Worm (Caenorhabditis elegans) whole organism, midembryonic: ENCODE data around the gene alh-11.

Experiments used
- T22C8.4 ChIP-seq: fragments of 200-800 bp; sonication (Bioruptor generic); IDR thresholded peaks from 2 replicates; pipeline ENCODE4 v1.3.6; 2022; ENCODE audit warnings: missing genetic modification characterization, missing compliant biosample characterization
- cog-1 ChIP-seq: sonication (generic microtip); optimal IDR thresholded peaks from 2 replicates; lab custom pipeline; 2016; ENCODE audit warnings: missing genetic modification characterization, missing compliant biosample characterization
- flt-1 ChIP-seq: fragments of 200-800 bp; sonication (Bioruptor generic); IDR thresholded peaks from 2 replicates; pipeline ENCODE4 v1.3.6; 2022; ENCODE audit warnings: missing genetic modification characterization, missing compliant biosample characterization
- klf-2 ChIP-seq: fragments of 200-800 bp; sonication (Bioruptor generic); conservative IDR thresholded peaks from 2 replicates; pipeline ENCODE4 v1.3.6; 2022; ENCODE audit warnings: missing genetic modification reagents, missing genetic modification characterization, missing compliant biosample characterization
- med-1 ChIP-seq: sonication (generic microtip); optimal IDR thresholded peaks from 2 replicates; lab custom pipeline; 2017; ENCODE audit warnings: missing genetic modification characterization, mild to moderate bottlenecking, missing compliant biosample characterization, antibody characterized with exemption, missing genetic modification reagents; ENCODE audit not compliant: insufficient read depth
- ref-1 ChIP-seq: fragments of 200-800 bp; sonication (Bioruptor generic); conservative IDR thresholded peaks from 2 replicates; pipeline ENCODE4 v1.3.6; 2022; ENCODE audit warnings: missing genetic modification reagents, missing genetic modification characterization, missing compliant biosample characterization
- tab-1 ChIP-seq: fragments of 200-800 bp; sonication (Bioruptor generic); IDR thresholded peaks from 2 replicates; pipeline ENCODE4 v1.3.6; 2022; ENCODE audit warnings: missing genetic modification characterization, missing compliant biosample characterization
- ztf-23 ChIP-seq: fragments of 200-800 bp; sonication (Bioruptor generic); IDR thresholded peaks from 2 replicates; pipeline ENCODE4 v1.3.6; 2022; ENCODE audit warnings: missing genetic modification reagents, missing genetic modification characterization, missing compliant biosample characterization
- ztf-29 ChIP-seq: fragments of 200-800 bp; sonication (Bioruptor generic); IDR thresholded peaks from 2 replicates; pipeline ENCODE4 v1.3.6; 2022; ENCODE audit warnings: missing genetic modification reagents, missing genetic modification characterization, missing compliant biosample characterization

- TF ChIP-seq tab-1 (GFP tag; lab: Robert Waterston, UW) (no peak), T22C8.4 (no peak), ztf-23 (GFP tag; lab: Robert Waterston, UW) (no peak), med-1 (GFP tag; lab: Kevin White, UChicago) (no peak), klf-2 (GFP tag; lab: Robert Waterston, UW) (no peak), ztf-29 (GFP tag; lab: Robert Waterston, UW) (no peak), flt-1 (GFP tag; lab: Robert Waterston, UW) (no peak), cog-1 (tag; lab: Kevin White, UChicago) (no peak), ref-1 (GFP tag; lab: Robert Waterston, UW) (no peak)
Measured at ce11 chrIII:794984-795596, 16.4 kb upstream of the alh-11 start, which contains the start of gene trpp-11.
